Worm (Caenorhabditis elegans) whole organism, young adult: ENCODE data around the gene eif-2D.

Source experiments
- B0019.2 ChIP-seq: fragments of 200-800 bp; sonication (Bioruptor generic); conservative IDR thresholded peaks from 2 replicates; pipeline ENCODE4 v1.3.6; 2022; ENCODE audit warnings: missing genetic modification reagents, missing genetic modification characterization, missing compliant biosample characterization
- C06A6.2 ChIP-seq: fragments of 200-800 bp; sonication (Bioruptor generic); conservative IDR thresholded peaks from 2 replicates; pipeline ENCODE4 v1.3.6; 2022; ENCODE audit warnings: missing genetic modification characterization, missing compliant biosample characterization
- C17E4.6 ChIP-seq: fragments of 200-800 bp; sonication (Bioruptor generic); IDR thresholded peaks from 2 replicates; pipeline ENCODE4 v1.3.6; 2022; ENCODE audit warnings: missing genetic modification reagents, missing genetic modification characterization, missing compliant biosample characterization
- D2030.7 ChIP-seq: fragments of 200-800 bp; sonication (Bioruptor generic); IDR thresholded peaks from 2 replicates; pipeline ENCODE4 v1.3.6; 2022; ENCODE audit warnings: missing genetic modification reagents, missing genetic modification characterization, missing compliant biosample characterization
- F33H1.4 ChIP-seq: fragments of 200-800 bp; sonication (Bioruptor generic); IDR thresholded peaks from 2 replicates; pipeline ENCODE4 v1.3.6; 2022; ENCODE audit warnings: missing genetic modification reagents, missing genetic modification characterization, missing compliant biosample characterization
- F37B4.10 ChIP-seq: fragments of 200-800 bp; sonication (Bioruptor generic); IDR thresholded peaks from 2 replicates; pipeline ENCODE4 v1.3.6; 2022; ENCODE audit warnings: missing genetic modification characterization, missing compliant biosample characterization
- F39B2.1 ChIP-seq: fragments of 200-800 bp; sonication (Bioruptor generic); IDR thresholded peaks from 2 replicates; pipeline ENCODE4 v1.3.6; 2022; ENCODE audit warnings: missing genetic modification reagents, missing genetic modification characterization, missing compliant biosample characterization
- F49E8.2 ChIP-seq: sonication (generic microtip); optimal IDR thresholded peaks from 3 replicates; lab custom pipeline; 2017; ENCODE audit warnings: missing genetic modification characterization, mild to moderate bottlenecking, missing compliant biosample characterization, antibody characterized with exemption, moderate library complexity; ENCODE audit not compliant: insufficient read depth
- F55B11.4 ChIP-seq: sonication (generic microtip); optimal IDR thresholded peaks from 2 replicates; lab custom pipeline; 2016; ENCODE audit warnings: missing compliant biosample characterization, missing genetic modification characterization, borderline replicate concordance; ENCODE audit not compliant: insufficient read depth
- F57C9.4 ChIP-seq: sonication (generic microtip); optimal IDR thresholded peaks from 2 replicates; lab custom pipeline; 2017; ENCODE audit warnings: mild to moderate bottlenecking, missing genetic modification characterization, missing compliant biosample characterization
- K11D2.4 ChIP-seq: fragments of 200-800 bp; sonication (Bioruptor generic); IDR thresholded peaks from 2 replicates; pipeline ENCODE4 v1.3.6; 2022; ENCODE audit warnings: missing genetic modification reagents, missing genetic modification characterization, missing compliant biosample characterization
- T26A5.8 ChIP-seq: sonication (generic microtip); optimal IDR thresholded peaks from 2 replicates; lab custom pipeline; 2016; ENCODE audit warnings: missing genetic modification characterization, missing compliant biosample characterization
- Y53F4B.3 ChIP-seq: fragments of 200-800 bp; sonication (Bioruptor generic); IDR thresholded peaks from 2 replicates; pipeline ENCODE4 v1.3.6; 2022; ENCODE audit warnings: missing genetic modification reagents, missing genetic modification characterization, missing compliant biosample characterization
- Y53G8AR.9 ChIP-seq: fragments of 200-800 bp; sonication (Bioruptor generic); conservative IDR thresholded peaks from 2 replicates; pipeline ENCODE4 v1.3.6; 2022; ENCODE audit warnings: missing genetic modification reagents, missing genetic modification characterization, missing compliant biosample characterization
- Y56A3A.18 ChIP-seq: fragments of 200-800 bp; sonication (Bioruptor generic); IDR thresholded peaks from 2 replicates; pipeline ENCODE4 v1.3.6; 2022; ENCODE audit warnings: missing genetic modification reagents, missing genetic modification characterization, missing compliant biosample characterization
- ZK185.1 ChIP-seq: sonication (generic microtip); optimal IDR thresholded peaks from 2 replicates; lab custom pipeline; 2016; ENCODE audit warnings: mild to moderate bottlenecking, missing genetic modification characterization, missing compliant biosample characterization; ENCODE audit not compliant: poor library complexity, severe bottlenecking
- attf-3 ChIP-seq: fragments of 200-800 bp; sonication (Bioruptor generic); conservative IDR thresholded peaks from 2 replicates; pipeline ENCODE4 v1.3.6; 2022; ENCODE audit warnings: missing genetic modification reagents, missing genetic modification characterization, missing compliant biosample characterization
- bed-1 ChIP-seq: fragments of 200-800 bp; sonication (Bioruptor generic); IDR thresholded peaks from 2 replicates; pipeline ENCODE4 v1.3.6; 2022; ENCODE audit warnings: missing genetic modification reagents, missing genetic modification characterization, missing compliant biosample characterization
- ceh-79 ChIP-seq: sonication (generic microtip); optimal IDR thresholded peaks from 2 replicates; lab custom pipeline; 2017; ENCODE audit warnings: mild to moderate bottlenecking, missing genetic modification characterization, missing compliant biosample characterization
- die-1 ChIP-seq: sonication (generic microtip); optimal IDR thresholded peaks from 2 replicates; lab custom pipeline; 2016; ENCODE audit warnings: missing genotype, mild to moderate bottlenecking, missing genetic modification characterization, missing compliant biosample characterization
- dpff-1 ChIP-seq: sonication (generic microtip); optimal IDR thresholded peaks from 2 replicates; lab custom pipeline; 2017; ENCODE audit warnings: mild to moderate bottlenecking, missing genetic modification characterization, missing compliant biosample characterization
- dpl-1 ChIP-seq: fragments of 150-350 bp; optimal IDR thresholded peaks from 2 replicates; lab custom pipeline; 2014; ENCODE audit warnings: missing biosample characterization, missing genetic modification reagents, missing genetic modification characterization
- egl-44 ChIP-seq: fragments of 200-800 bp; sonication (Bioruptor generic); IDR thresholded peaks from 2 replicates; pipeline ENCODE4 v1.3.6; 2022; ENCODE audit warnings: missing genetic modification reagents, missing genetic modification characterization, missing compliant biosample characterization
- egrh-3 ChIP-seq: fragments of 200-800 bp; sonication (Bioruptor generic); IDR thresholded peaks from 2 replicates; pipeline ENCODE4 v1.3.6; 2022; ENCODE audit warnings: missing genetic modification reagents, missing genetic modification characterization, missing compliant biosample characterization
- ekl-4 ChIP-seq: fragments of 200-800 bp; sonication (Bioruptor generic); IDR thresholded peaks from 2 replicates; pipeline ENCODE4 v1.3.6; 2022; ENCODE audit warnings: missing genetic modification reagents, missing genetic modification characterization, missing compliant biosample characterization
- gei-17 ChIP-seq: fragments of 200-800 bp; sonication (Bioruptor generic); optimal IDR thresholded peaks from 2 replicates; lab custom pipeline; 2018; ENCODE audit warnings: mild to moderate bottlenecking, missing genetic modification characterization, missing compliant biosample characterization
- him-1 ChIP-seq: sonication (generic microtip); optimal IDR thresholded peaks from 2 replicates; lab custom pipeline; 2016; ENCODE audit warnings: missing genotype, missing genetic modification reagents, missing genetic modification characterization, missing compliant biosample characterization
- hlh-12 ChIP-seq: sonication (generic microtip); optimal IDR thresholded peaks from 2 replicates; lab custom pipeline; 2016; ENCODE audit warnings: missing genetic modification characterization, missing compliant biosample characterization
- hmg-20 ChIP-seq: fragments of 200-800 bp; sonication (Bioruptor generic); IDR thresholded peaks from 2 replicates; pipeline ENCODE4 v1.3.6; 2022; ENCODE audit warnings: missing genetic modification reagents, missing genetic modification characterization, missing compliant biosample characterization
- lag-1 ChIP-seq: fragments of 200-800 bp; sonication (Bioruptor generic); IDR thresholded peaks from 2 replicates; pipeline ENCODE4 v1.3.6; 2022; ENCODE audit warnings: missing genetic modification reagents, missing genetic modification characterization, missing compliant biosample characterization
- lin-40 ChIP-seq: sonication (generic microtip); optimal IDR thresholded peaks from 2 replicates; lab custom pipeline; 2016; ENCODE audit warnings: missing genetic modification characterization, mild to moderate bottlenecking, missing compliant biosample characterization, missing genotype, missing genetic modification reagents
- lsl-1 ChIP-seq: fragments of 200-800 bp; sonication (Bioruptor generic); optimal IDR thresholded peaks from 2 replicates; lab custom pipeline; 2018; ENCODE audit warnings: mild to moderate bottlenecking, missing genetic modification characterization, moderate library complexity, missing compliant biosample characterization
- madf-10 ChIP-seq: sonication (generic microtip); optimal IDR thresholded peaks from 2 replicates; lab custom pipeline; 2016; ENCODE audit warnings: mild to moderate bottlenecking, missing genetic modification characterization, missing compliant biosample characterization
- madf-8 ChIP-seq: fragments of 200-800 bp; sonication (Bioruptor generic); conservative IDR thresholded peaks from 2 replicates; pipeline ENCODE4 v1.3.6; 2022; ENCODE audit warnings: missing genetic modification reagents, missing genetic modification characterization, missing compliant biosample characterization
- mel-28 ChIP-seq: sonication (generic microtip); optimal IDR thresholded peaks from 2 replicates; lab custom pipeline; 2016; ENCODE audit warnings: borderline replicate concordance, mild to moderate bottlenecking, missing genetic modification characterization, missing compliant biosample characterization
- nfya-1 ChIP-seq: sonication (generic microtip); optimal IDR thresholded peaks from 2 replicates; lab custom pipeline; 2017; ENCODE audit warnings: antibody characterized with exemption, missing compliant biosample characterization, missing genetic modification characterization, borderline replicate concordance; ENCODE audit not compliant: insufficient read depth
- nfya-2 ChIP-seq: fragments of 200-800 bp; sonication (Bioruptor generic); IDR thresholded peaks from 2 replicates; pipeline ENCODE4 v1.3.6; 2022; ENCODE audit warnings: missing genetic modification reagents, missing genetic modification characterization, missing compliant biosample characterization
- pha-4 ChIP-seq: fragments of 150-350 bp; sonication (generic microtip); optimal IDR thresholded peaks from 2 replicates; lab custom pipeline; 2014; ENCODE audit warnings: missing biosample characterization, missing genetic modification reagents, missing genetic modification characterization
- repo-1 ChIP-seq: sonication (generic microtip); optimal IDR thresholded peaks from 2 replicates; lab custom pipeline; 2017; ENCODE audit warnings: mild to moderate bottlenecking, missing genetic modification characterization, missing compliant biosample characterization
- rpc-1 ChIP-seq, 2 experiments: fragments of 150-350 bp in 1 of 2; sonication (generic microtip) in 1 of 2; optimal IDR thresholded peaks; 2 replicates each; lab custom pipeline; 2014 to 2018; ENCODE audit warnings: missing biosample characterization in 1 of 2, missing genetic modification characterization in 1 of 2, missing genetic modification reagents in 1 of 2, missing genotype in 1 of 2
- sea-2 ChIP-seq: fragments of 200-800 bp; sonication (Bioruptor generic); IDR thresholded peaks from 2 replicates; pipeline ENCODE4 v1.3.6; 2022; ENCODE audit warnings: missing genetic modification characterization, missing compliant biosample characterization
- snpc-4 ChIP-seq, 5 experiments: fragments of 150-350 bp in 1 of 5; sonication (generic microtip) in 4 of 5; optimal IDR thresholded peaks; 2 replicates each; lab custom pipeline; 2014 to 2018; ENCODE audit warnings: missing genetic modification characterization in 5 of 5, missing biosample characterization in 3 of 5, antibody characterized with exemption in 2 of 5, mild to moderate bottlenecking in 2 of 5, missing compliant biosample characterization in 2 of 5, missing genotype in 2 of 5, moderate library complexity in 2 of 5, missing genetic modification reagents in 1 of 5
- tbx-9 ChIP-seq: sonication (generic microtip); optimal IDR thresholded peaks from 2 replicates; lab custom pipeline; 2016; ENCODE audit warnings: borderline replicate concordance, missing genetic modification characterization, inconsistent platforms, missing compliant biosample characterization
- unc-62 ChIP-seq: fragments of 150-350 bp; optimal IDR thresholded peaks from 2 replicates; lab custom pipeline; 2014; ENCODE audit warnings: missing biosample characterization, missing genetic modification reagents, missing genetic modification characterization
- ztf-26 ChIP-seq: sonication (generic microtip); optimal IDR thresholded peaks from 2 replicates; lab custom pipeline; 2017; ENCODE audit warnings: missing genetic modification characterization, missing compliant biosample characterization
- ztf-6 ChIP-seq: fragments of 200-800 bp; sonication (Bioruptor generic); IDR thresholded peaks from 2 replicates; pipeline ENCODE4 v1.3.6; 2022; ENCODE audit warnings: missing genetic modification reagents, missing genetic modification characterization, missing compliant biosample characterization

The eif-2D gene

ce11 chrII:5712126-5712525, 20.6 kb downstream of the eif-2D start (continued):
- TF ChIP-seq unc-62 (GFP tag; lab: Kevin White, UChicago) = no peak
- no peak for TF ChIP-seq F39B2.1 (GFP tag; lab: Robert Waterston, UW)
- no peak for TF ChIP-seq ztf-26
- TF ChIP-seq snpc-4 (GFP tag; optimal IDR thresholded peaks at IDR 0.05; lab: Kevin White, UChicago) = peak; percentile 24
- TF ChIP-seq snpc-4 (tag; optimal IDR thresholded peaks at IDR 0.05; lab: Kevin White, UChicago) = peak in 1 of 4 experiments; percentile 30
- TF ChIP-seq ZK185.1 = peak; percentile 35
- peak; percentile 3 for TF ChIP-seq him-1 (tag; lab: Kevin White, UChicago)
- no peak for TF ChIP-seq madf-10 (tag; lab: Kevin White, UChicago)
- TF ChIP-seq, all 124 proteins: peak for 16

- TF ChIP-seq T26A5.8 (tag; lab: Kevin White, UChicago) (no peak), sea-2 (GFP tag; lab: Robert Waterston, UW) (no peak), lin-40 (tag; lab: Kevin White, UChicago) (peak; percentile 16), F49E8.2 (no peak), nfya-2 (no peak), K11D2.4 (GFP tag; lab: Robert Waterston, UW) (no peak), ztf-26 (no peak), madf-8 (GFP tag; lab: Robert Waterston, UW) (no peak), Y53F4B.3 (GFP tag; lab: Robert Waterston, UW) (no peak), B0019.2 (GFP tag; lab: Robert Waterston, UW) (no peak), lsl-1 (GFP tag; lab: Kevin White, UChicago) (peak; percentile 14), mel-28 (no peak), C06A6.2 (GFP tag; lab: Robert Waterston, UW) (no peak), egl-44 (no peak), F37B4.10 (GFP tag; lab: Robert Waterston, UW) (no peak), dpl-1 (GFP tag; lab: Kevin White, UChicago) (peak; percentile 73), D2030.7 (GFP tag; lab: Robert Waterston, UW) (peak; percentile 19; the same call in 1 of the 2 replicates), Y56A3A.18 (GFP tag; lab: Robert Waterston, UW) (no peak), bed-1 (no peak), die-1 (tag; lab: Kevin White, UChicago) (no peak), nfya-1 (tag; lab: Kevin White, UChicago) (no peak), gei-17 (GFP tag; lab: Kevin White, UChicago) (no peak), egrh-3 (GFP tag; lab: Robert Waterston, UW) (no peak), F57C9.4 (tag; lab: Kevin White, UChicago) (no peak), Y53G8AR.9 (GFP tag; lab: Robert Waterston, UW) (no peak), attf-3 (GFP tag; lab: Robert Waterston, UW) (no peak), dpff-1 (tag; lab: Kevin White, UChicago) (no peak), repo-1 (tag; lab: Kevin White, UChicago) (no peak), C17E4.6 (no peak), F55B11.4 (no peak), lag-1 (GFP tag; lab: Robert Waterston, UW) (no peak), ekl-4 (GFP tag; lab: Robert Waterston, UW) (0 out of 2 replicates have a peak, but pooled peaks have one; percentile 31), F33H1.4 (GFP tag; lab: Robert Waterston, UW) (no peak; the same call in 1 of the 2 replicates), tbx-9 (tag; lab: Kevin White, UChicago) (no peak), pha-4 (tag; lab: Kevin White, UChicago) (no peak), hmg-20 (no peak), madf-10 (tag; lab: Kevin White, UChicago) (no peak), ztf-6 (GFP tag; lab: Robert Waterston, UW) (no peak), hlh-12 (tag; lab: Kevin White, UChicago) (no peak), rpc-1 (optimal IDR thresholded peaks at IDR 0.05; lab: Kevin White, UChicago) (no peak), rpc-1 (tag; optimal IDR thresholded peaks at IDR 0.05; lab: Kevin White, UChicago) (no peak), ceh-79 (tag; lab: Kevin White, UChicago) (no peak)
Observed at ce11 chrII:5714807-5715206, 23.3 kb downstream of the eif-2D start, which contains the start of the genes tiar-1 and lelo-4. tiar-1 (minus strand) TSS chrII:5714823. lelo-4 (plus strand) TSS chrII:5714924.
